Fruit fly (Drosophila melanogaster): ENCODE measurements around the gene Lint-1.
A peak's percentile ranks its signal among the peaks of the same experiment; 100 is the strongest.

Gene Lint-1

dm6 chrX:11137566-11138186 is 11.4 kb upstream of the Lint-1 start, which contains the start of gene CDK2AP1 (continued):
- TF ChIP-seq hbn (GFP tag; IDR thresholded peaks at IDR 0.05; ENCODE audit: partially characterized antibody): peak; percentile 56; the same call in 1 of the 2 replicates
- TF ChIP-seq sna (GFP tag; IDR thresholded peaks at IDR 0.05; ENCODE audit: partially characterized antibody): peak; percentile 68; the same call in 1 of the 2 replicates
- no peak for TF ChIP-seq CG9876 (GFP tag; optimal IDR thresholded peaks at IDR 0.05)
- TF ChIP-seq tio (GFP tag; optimal IDR thresholded peaks at IDR 0.05): no peak
- TF ChIP-seq Jarid2 (GFP tag; optimal IDR thresholded peaks at IDR 0.05): no peak
- TF ChIP-seq CG8944 (GFP tag; optimal IDR thresholded peaks at IDR 0.05): peak; percentile 32
- no peak for TF ChIP-seq CG13123 (GFP tag; optimal IDR thresholded peaks at IDR 0.05)
- TF ChIP-seq kay (GFP tag; optimal IDR thresholded peaks at IDR 0.05): no peak
- TF ChIP-seq Adf1 (GFP tag; IDR thresholded peaks at IDR 0.05): no peak
- no peak for TF ChIP-seq pita (GFP tag; optimal IDR thresholded peaks at IDR 0.05)
- no peak for TF ChIP-seq CG11456 (GFP tag; IDR thresholded peaks at IDR 0.05)
- peak; percentile 79 for TF ChIP-seq Med (GFP tag)
- peak; percentile 8 for TF ChIP-seq nom (GFP tag; optimal IDR thresholded peaks at IDR 0.05)
- peak; percentile 68 for TF ChIP-seq CG15514 (GFP tag; optimal IDR thresholded peaks at IDR 0.05)
- no peak for TF ChIP-seq CG8765 (GFP tag; IDR thresholded peaks at IDR 0.05)
- peak; percentile 78 for TF ChIP-seq CG2116 (GFP tag; optimal IDR thresholded peaks at IDR 0.05)
- TF ChIP-seq CG30403 (GFP tag; optimal IDR thresholded peaks at IDR 0.05): peak; percentile 21
- peak; percentile 96 for TF ChIP-seq ssp (GFP tag; IDR thresholded peaks at IDR 0.05)
- peak; percentile 67 for TF ChIP-seq CG34224 (GFP tag; IDR thresholded peaks at IDR 0.05; ENCODE audit: partially characterized antibody)
- TF ChIP-seq CG4854 (GFP tag; optimal IDR thresholded peaks at IDR 0.05): no peak
- no peak for TF ChIP-seq Mes4 (GFP tag; optimal IDR thresholded peaks at IDR 0.05)
- peak; percentile 89 for TF ChIP-seq Dref (GFP tag; IDR thresholded peaks at IDR 0.05)
- TF ChIP-seq sens-2 (GFP tag; IDR thresholded peaks at IDR 0.05): no peak
- TF ChIP-seq ash1 (GFP tag; optimal IDR thresholded peaks at IDR 0.05): no peak
- no peak for TF ChIP-seq rib (GFP tag; IDR thresholded peaks at IDR 0.05)
- TF ChIP-seq HLH4C (GFP tag; IDR thresholded peaks at IDR 0.05; ENCODE audit: partially characterized antibody): peak; percentile 87
- TF ChIP-seq CG7963 (GFP tag; IDR thresholded peaks at IDR 0.05; ENCODE audit: partially characterized antibody): peak; percentile 72
- peak; percentile 81; the same call in 1 of the 2 replicates for TF ChIP-seq tna (GFP tag; IDR thresholded peaks at IDR 0.05; ENCODE audit: partially characterized antibody)
- peak; percentile 21 for TF ChIP-seq lilli (GFP tag; optimal IDR thresholded peaks at IDR 0.05)
- TF ChIP-seq CG11085 (GFP tag; IDR thresholded peaks at IDR 0.05): no peak
- TF ChIP-seq CG17361 (GFP tag; IDR thresholded peaks at IDR 0.05): peak; percentile 47; the same call in 1 of the 3 replicates
- TF ChIP-seq CG17186 (GFP tag; optimal IDR thresholded peaks at IDR 0.05): peak; percentile 11
- peak; percentile 25 for TF ChIP-seq CG7786 (GFP tag; optimal IDR thresholded peaks at IDR 0.05)
- TF ChIP-seq sens (GFP tag): peak; percentile 91
- no peak for TF ChIP-seq kni (GFP tag; optimal IDR thresholded peaks at IDR 0.05)
- peak; percentile 3 for TF ChIP-seq tx (GFP tag; optimal IDR thresholded peaks at IDR 0.05)
- TF ChIP-seq CG31388 (GFP tag; optimal IDR thresholded peaks at IDR 0.05): no peak
- peak; percentile 58 for TF ChIP-seq inv (GFP tag; IDR thresholded peaks at IDR 0.05; ENCODE audit: partially characterized antibody)
- TF ChIP-seq CG6791 (GFP tag; IDR thresholded peaks at IDR 0.05; ENCODE audit: partially characterized antibody): peak; percentile 87
- TF ChIP-seq cato (GFP tag; optimal IDR thresholded peaks at IDR 0.05; ENCODE audit: borderline replicate concordance): no peak
- TF ChIP-seq E2f1 (GFP tag; IDR thresholded peaks at IDR 0.05): no peak
- TF ChIP-seq BEAF-32 (GFP tag; optimal IDR thresholded peaks at IDR 0.05): peak; percentile 78
- no peak for TF ChIP-seq BtbVII (GFP tag; optimal IDR thresholded peaks at IDR 0.05)
- TF ChIP-seq nerfin-2 (GFP tag; IDR thresholded peaks at IDR 0.05; ENCODE audit: partially characterized antibody): peak; percentile 72
- TF ChIP-seq Lhr (GFP tag; optimal IDR thresholded peaks at IDR 0.05): peak; percentile 3
- peak; percentile 25 for TF ChIP-seq zen (tag; optimal IDR thresholded peaks at IDR 0.05)
- TF ChIP-seq Blimp-1 (GFP tag; optimal IDR thresholded peaks at IDR 0.05): peak; percentile 8
- no peak for TF ChIP-seq CG7987 (GFP tag; optimal IDR thresholded peaks at IDR 0.05)
- TF ChIP-seq onecut (GFP tag; IDR thresholded peaks at IDR 0.05): peak; percentile 15; the same call in 1 of the 2 replicates

All from whole organism, embryonic.